Worm (Caenorhabditis elegans): Measurements from ENCODE around the gene clk-1.

clk-1 gene

DNA sequence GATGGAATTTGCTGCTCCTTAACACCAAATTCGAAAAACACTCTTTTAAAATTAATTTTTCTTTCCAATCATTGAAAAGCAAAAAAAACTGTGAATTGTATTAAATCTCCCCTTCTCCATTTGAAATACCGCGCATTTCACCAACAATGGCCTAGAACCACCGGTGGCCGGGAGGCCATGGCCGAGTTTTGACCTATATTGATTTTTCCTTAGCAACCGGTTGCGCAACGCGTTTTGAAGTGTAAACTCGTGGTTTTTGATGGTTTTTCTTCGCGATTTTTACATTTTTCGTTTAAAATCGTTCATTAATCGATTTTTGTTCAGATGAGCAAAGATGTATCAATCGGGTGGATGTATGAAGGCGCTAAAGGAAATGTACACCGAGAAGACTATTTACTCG, 30.6 kb downstream of the clk-1 start, which contains the start of gene mog-3 (continued):
- TF ChIP-seq pax-3 (tag; optimal IDR thresholded peaks at IDR 0.05) (peak; percentile 77), lin-35 (GFP tag; optimal IDR thresholded peaks at IDR 0.05) (peak; percentile 91 to 96), elt-3 (tag; optimal IDR thresholded peaks at IDR 0.05) (no peak), pqm-1 (tag; optimal IDR thresholded peaks at IDR 0.05) (no peak), mep-1 (tag; optimal IDR thresholded peaks at IDR 0.05) (peak; percentile 74), alr-1 (tag; optimal IDR thresholded peaks at IDR 0.05; ENCODE audit: borderline replicate concordance) (no peak), xbp-1 (tag; optimal IDR thresholded peaks at IDR 0.05) (peak; percentile 69), nhr-47 (tag; optimal IDR thresholded peaks at IDR 0.05) (peak; percentile 83), ets-5 (GFP tag; IDR thresholded peaks at IDR 0.05) (no peak), lin-13 (GFP tag; optimal IDR thresholded peaks at IDR 0.05) (peak; percentile 29)

DNA sequence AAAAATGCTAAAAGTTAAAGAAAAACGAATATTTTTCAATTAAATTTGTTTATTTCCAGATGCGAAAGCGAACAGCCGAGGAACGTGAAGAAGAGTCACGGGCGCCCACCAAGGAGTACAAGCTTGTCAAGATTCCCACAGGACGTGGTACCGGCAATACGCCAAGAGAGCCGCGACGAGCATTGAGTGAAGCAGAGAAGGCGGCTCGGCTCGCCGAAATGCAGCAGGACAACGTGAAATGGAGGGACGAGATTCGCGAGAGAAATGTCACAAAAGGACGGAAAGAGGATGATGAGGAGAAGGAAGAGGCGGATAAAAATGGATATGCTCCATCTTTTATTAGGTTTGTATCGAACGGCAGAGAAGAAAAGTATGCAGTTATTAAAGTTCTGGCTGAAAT, 32.7 kb downstream of the clk-1 start:
- TF ChIP-seq egl-13 (tag; optimal IDR thresholded peaks at IDR 0.05) (no peak), efl-1 (optimal IDR thresholded peaks at IDR 0.05) (no peak), efl-1 (GFP tag; optimal IDR thresholded peaks at IDR 0.05 in 1 of 2) (peak in 1 of 2 experiments; percentile 89), nhr-20 (tag; optimal IDR thresholded peaks at IDR 0.05) (no peak), pag-3 (tag; optimal IDR thresholded peaks at IDR 0.05; ENCODE audit: borderline replicate concordance, insufficient read depth) (no peak), fkh-10 (GFP tag; optimal IDR thresholded peaks at IDR 0.05) (no peak)

DNA sequence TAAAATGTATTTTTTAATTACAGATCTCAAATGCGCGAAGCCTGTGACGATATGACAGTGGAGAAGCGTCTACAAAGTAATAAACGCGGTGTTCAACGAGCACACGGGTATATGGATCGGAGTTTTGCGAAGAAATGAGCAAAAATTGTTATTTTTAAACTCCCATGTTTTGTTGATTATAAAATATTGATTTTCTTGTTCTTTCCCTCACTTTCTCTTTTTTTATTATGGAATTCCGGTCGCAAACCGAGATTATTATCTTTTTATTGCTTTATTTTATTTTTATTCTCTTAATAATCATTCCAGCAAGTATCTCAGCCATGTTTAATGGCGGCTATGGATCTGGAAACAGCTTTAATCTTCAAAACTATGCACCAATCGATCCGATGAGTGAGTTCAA, 33.2 kb downstream of the clk-1 start, which contains the start of gene pqe-1:
Gene pqe-1, plus strand, starts transcription at position 301 of the 400 bp plus-strand sequence.
- TF ChIP-seq nhr-47 (tag; optimal IDR thresholded peaks at IDR 0.05) (no peak), elt-3 (tag; optimal IDR thresholded peaks at IDR 0.05) (no peak), alr-1 (tag; optimal IDR thresholded peaks at IDR 0.05; ENCODE audit: borderline replicate concordance) (no peak), efl-1 (optimal IDR thresholded peaks at IDR 0.05) (no peak), efl-1 (GFP tag; optimal IDR thresholded peaks at IDR 0.05 in 1 of 2) (no peak), ces-1 (GFP tag; optimal IDR thresholded peaks at IDR 0.05) (no peak), nhr-11 (tag; optimal IDR thresholded peaks at IDR 0.05) (no peak), C16A3.4 (tag; optimal IDR thresholded peaks at IDR 0.05) (no peak), mep-1 (tag; optimal IDR thresholded peaks at IDR 0.05) (no peak), mab-9 (GFP tag; IDR thresholded peaks at IDR 0.05) (no peak), hlh-4 (tag; optimal IDR thresholded peaks at IDR 0.05) (no peak), hlh-17 (GFP tag; optimal IDR thresholded peaks at IDR 0.05; ENCODE audit: borderline replicate concordance) (no peak), tbx-2 (tag; optimal IDR thresholded peaks at IDR 0.05) (no peak), C34B4.2 (tag; optimal IDR thresholded peaks at IDR 0.05) (no peak), snu-23 (GFP tag; optimal IDR thresholded peaks at IDR 0.05) (no peak), ceh-90 (tag; optimal IDR thresholded peaks at IDR 0.05) (no peak), pax-3 (tag; optimal IDR thresholded peaks at IDR 0.05) (no peak), C04F5.9 (tag; optimal IDR thresholded peaks at IDR 0.05) (no peak)

DNA sequence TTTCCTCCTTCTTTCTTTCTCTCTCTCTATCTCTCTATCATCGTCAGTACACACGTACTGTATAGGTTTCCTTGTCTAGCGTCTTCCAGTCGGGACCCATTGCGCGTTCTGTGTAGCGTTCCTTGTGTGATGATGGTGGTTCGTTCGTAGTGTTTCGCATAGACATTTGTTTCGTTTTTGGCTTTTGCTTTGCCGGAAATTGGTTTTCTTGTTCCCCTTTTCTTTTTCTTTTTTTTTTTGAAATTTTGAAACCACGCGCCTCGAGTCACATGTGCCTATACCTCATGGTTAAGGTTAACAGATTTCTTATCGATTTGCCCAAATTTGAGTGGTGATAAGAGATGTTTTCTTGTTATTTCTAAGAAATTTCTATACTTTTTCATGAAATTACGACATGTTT, 40.9 kb downstream of the clk-1 start:
- no peak for TF ChIP-seq lin-15B (tag; optimal IDR thresholded peaks at IDR 0.05)
- TF ChIP-seq ceh-82 (tag; optimal IDR thresholded peaks at IDR 0.05) = no peak
- TF ChIP-seq alr-1 (tag; optimal IDR thresholded peaks at IDR 0.05; ENCODE audit: borderline replicate concordance) = no peak
- TF ChIP-seq irx-1 (tag; optimal IDR thresholded peaks at IDR 0.05) = no peak
- TF ChIP-seq elt-2 (tag; optimal IDR thresholded peaks at IDR 0.05) = peak; percentile 27
- peak in 1 of 2 experiments; percentile 35 for TF ChIP-seq lin-35 (GFP tag; optimal IDR thresholded peaks at IDR 0.05)
- TF ChIP-seq mdl-1 (tag; optimal IDR thresholded peaks at IDR 0.05) = peak in 1 of 2 experiments; percentile 21
- TF ChIP-seq C04F5.9 (tag; optimal IDR thresholded peaks at IDR 0.05) = no peak
- TF ChIP-seq Y116A8C.19 (tag; optimal IDR thresholded peaks at IDR 0.05; ENCODE audit: borderline replicate concordance) = no peak
- TF ChIP-seq dpl-1 (GFP tag; optimal IDR thresholded peaks at IDR 0.05) = no peak
- no peak for TF ChIP-seq lin-39 (tag; optimal IDR thresholded peaks at IDR 0.05)
- TF ChIP-seq ztf-4 (tag; optimal IDR thresholded peaks at IDR 0.05) = no peak
- TF ChIP-seq mab-9 (GFP tag; IDR thresholded peaks at IDR 0.05) = no peak
- TF ChIP-seq ceh-63 (GFP tag; optimal IDR thresholded peaks at IDR 0.05) = no peak
- TF ChIP-seq nhr-71 (tag; optimal IDR thresholded peaks at IDR 0.05) = no peak
- TF ChIP-seq lsy-2 (tag; optimal IDR thresholded peaks at IDR 0.05) = no peak
- 0 out of 2 replicates have a peak, but pooled peaks have one; percentile 16 for TF ChIP-seq nhr-19 (GFP tag; conservative IDR thresholded peaks at IDR 0.05)
- TF ChIP-seq efl-3 (GFP tag; optimal IDR thresholded peaks at IDR 0.05) = no peak
- TF ChIP-seq fkh-8 (tag; optimal IDR thresholded peaks at IDR 0.05) = no peak
- no peak for TF ChIP-seq efl-1 (optimal IDR thresholded peaks at IDR 0.05)
- peak in 1 of 2 experiments; percentile 94 for TF ChIP-seq efl-1 (GFP tag; optimal IDR thresholded peaks at IDR 0.05 in 1 of 2)

All from whole organism, L1 larva.